Fruit fly (Drosophila melanogaster): ENCODE results near the gene Sec10.

Gene Sec10

dm6 chr3R:24112320-24113069 lies 22.1 kb upstream of the Sec10 start, which contains the start of gene CG13605 (continued):
- TF ChIP-seq Ets96B (tag; optimal IDR thresholded peaks at IDR 0.05), result peak; percentile 48
- TF ChIP-seq cyc (GFP tag; optimal IDR thresholded peaks at IDR 0.05), result peak; percentile 63
- TF ChIP-seq CG6163 (GFP tag; IDR thresholded peaks at IDR 0.05), result peak; percentile 60; the same call in 2 of the 3 replicates
- TF ChIP-seq spab (GFP tag; optimal IDR thresholded peaks at IDR 0.05), result no peak
- peak; percentile 57 for TF ChIP-seq CG7368 (GFP tag; optimal IDR thresholded peaks at IDR 0.05)
- TF ChIP-seq OdsH (GFP tag; optimal IDR thresholded peaks at IDR 0.05), result peak; percentile 76
- TF ChIP-seq esn (GFP tag; optimal IDR thresholded peaks at IDR 0.05), result peak; percentile 79
- TF ChIP-seq salr (GFP tag; optimal IDR thresholded peaks at IDR 0.05), result peak in 1 of 2 experiments; percentile 5
- peak; percentile 25 for TF ChIP-seq dac (GFP tag; optimal IDR thresholded peaks at IDR 0.05)
- TF ChIP-seq CG31627 (GFP tag; optimal IDR thresholded peaks at IDR 0.05), result peak; percentile 51
- TF ChIP-seq pdm3 (GFP tag; optimal IDR thresholded peaks at IDR 0.05), result peak; percentile 65
- TF ChIP-seq vri (GFP tag; optimal IDR thresholded peaks at IDR 0.05), result peak; percentile 65
- TF ChIP-seq svp (GFP tag), result peak; percentile 66
- TF ChIP-seq CG11762 (GFP tag; optimal IDR thresholded peaks at IDR 0.05; ENCODE audit: insufficient read depth), result peak; percentile 53
- TF ChIP-seq CG10631 (GFP tag; optimal IDR thresholded peaks at IDR 0.05), result peak; percentile 55
- peak; percentile 71 for TF ChIP-seq Met (GFP tag; optimal IDR thresholded peaks at IDR 0.05)
- TF ChIP-seq CG6854 (GFP tag; optimal IDR thresholded peaks at IDR 0.05), result peak; percentile 69
- peak; percentile 60 for TF ChIP-seq Eip93F (GFP tag; optimal IDR thresholded peaks at IDR 0.05)
- peak; percentile 18 for TF ChIP-seq Blimp-1 (GFP tag; optimal IDR thresholded peaks at IDR 0.05)
- peak; percentile 40 for TF ChIP-seq CG8319 (GFP tag; optimal IDR thresholded peaks at IDR 0.05)
- TF ChIP-seq Lpt (GFP tag; optimal IDR thresholded peaks at IDR 0.05), result peak; percentile 33
- TF ChIP-seq CG3919 (GFP tag; optimal IDR thresholded peaks at IDR 0.05), result peak; percentile 78
- peak; percentile 71 for TF ChIP-seq Hr4 (GFP tag; optimal IDR thresholded peaks at IDR 0.05)
- peak; percentile 51 for TF ChIP-seq Eip75B (GFP tag; optimal IDR thresholded peaks at IDR 0.05)
- TF ChIP-seq Sox14 (GFP tag; optimal IDR thresholded peaks at IDR 0.05), result peak; percentile 41

DNA sequence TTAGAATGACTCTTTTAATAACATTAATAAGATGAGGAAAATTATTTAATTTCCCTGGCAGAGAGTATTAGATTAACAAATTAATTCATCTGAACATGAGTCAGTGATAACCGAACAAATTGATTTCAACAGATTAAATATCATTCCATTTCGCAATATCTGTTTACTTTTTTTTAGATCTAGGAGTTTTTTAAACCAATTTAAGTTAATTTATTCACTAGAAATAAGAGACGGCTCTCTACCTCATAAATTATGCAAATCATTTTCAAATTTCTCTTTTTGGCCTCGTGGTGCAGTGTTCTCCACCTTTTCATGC lies 21.6 kb upstream of the Sec10 start, which contains the start of gene Root:
Root (plus strand) TSS at position 217 of the 316 bp plus-strand sequence.
- TF ChIP-seq achi (GFP tag; optimal IDR thresholded peaks at IDR 0.05), result no peak

DNA sequence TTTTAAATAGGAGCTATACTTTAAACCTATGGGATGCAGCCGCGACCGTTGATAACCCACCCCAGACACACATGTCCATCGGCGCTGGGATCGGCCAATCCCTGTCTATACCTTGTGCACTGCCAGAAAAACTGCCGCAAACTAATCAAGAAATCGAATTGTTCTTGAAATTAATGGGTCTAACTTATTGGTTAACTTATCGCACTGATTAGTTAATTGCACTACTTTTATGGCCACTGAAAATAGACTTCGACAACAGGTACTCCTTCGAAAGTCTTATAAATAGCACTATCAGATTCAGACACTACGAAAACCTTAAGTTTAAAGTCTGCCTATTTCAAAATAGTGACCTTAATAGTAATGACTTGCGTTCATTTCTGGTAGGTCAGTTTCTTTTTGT lies 18.5 kb upstream of the Sec10 start, which contains the start of gene CG13607:
CG13607 (minus strand) TSS at position 143 of the 400 bp plus-strand sequence.
- TF ChIP-seq Eip78C (GFP tag) (peak; percentile 67), CG8632 (GFP tag; optimal IDR thresholded peaks at IDR 0.05) (no peak), svp (GFP tag) (peak; percentile 89), Eip75B (GFP tag; optimal IDR thresholded peaks at IDR 0.05) (no peak), esn (GFP tag; optimal IDR thresholded peaks at IDR 0.05) (peak; percentile 1), CG6854 (GFP tag; optimal IDR thresholded peaks at IDR 0.05) (no peak), CG6163 (GFP tag; IDR thresholded peaks at IDR 0.05) (no peak), CG32006 (GFP tag; optimal IDR thresholded peaks at IDR 0.05) (peak; percentile 45), dsx (GFP tag; optimal IDR thresholded peaks at IDR 0.05; ENCODE audit: poor library complexity, severe bottlenecking) (no peak), fd59A (GFP tag; optimal IDR thresholded peaks at IDR 0.05) (no peak)

DNA sequence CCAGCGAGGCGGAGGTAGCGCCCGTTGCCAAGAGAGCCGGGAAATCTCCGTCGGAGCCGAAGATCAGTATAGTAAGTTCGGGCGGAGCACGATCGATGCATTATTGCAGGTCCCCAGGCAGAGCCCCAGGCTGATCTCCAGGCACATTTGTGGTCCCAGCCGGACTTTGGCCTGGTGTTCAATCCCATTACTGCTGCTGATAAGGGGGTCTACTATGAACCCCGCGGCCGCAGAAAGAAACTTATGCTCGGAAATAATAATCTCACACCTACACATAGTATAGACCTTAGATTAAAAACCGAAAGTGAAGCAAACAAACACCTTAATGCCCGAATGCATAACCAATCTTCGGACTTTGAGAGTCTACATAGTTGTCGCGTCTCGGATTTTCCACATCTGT lies 17.7 kb upstream of the Sec10 start:
- peak; percentile 19 for TF ChIP-seq CG1621 (tag; optimal IDR thresholded peaks at IDR 0.05)
- TF ChIP-seq spab (GFP tag; optimal IDR thresholded peaks at IDR 0.05), result peak; percentile 12
- peak; percentile 50 for TF ChIP-seq Eip78C (GFP tag)
- TF ChIP-seq CG15336 (GFP tag; IDR thresholded peaks at IDR 0.05), result 0 out of 2 replicates have a peak, but pooled peaks have one; percentile 16
- TF ChIP-seq CG6854 (GFP tag; optimal IDR thresholded peaks at IDR 0.05), result peak; percentile 13
- TF ChIP-seq CG3919 (GFP tag; optimal IDR thresholded peaks at IDR 0.05), result no peak
- TF ChIP-seq CG6808 (GFP tag; optimal IDR thresholded peaks at IDR 0.05), result peak; percentile 67
- peak; percentile 25 for TF ChIP-seq CG16779 (tag; optimal IDR thresholded peaks at IDR 0.05)
- peak; percentile 59 for TF ChIP-seq CG6276 (GFP tag; optimal IDR thresholded peaks at IDR 0.05)
- TF ChIP-seq CG10669 (GFP tag; optimal IDR thresholded peaks at IDR 0.05), result peak; percentile 16
- TF ChIP-seq eg (GFP tag; IDR thresholded peaks at IDR 0.05), result no peak
- peak; percentile 67 to 68 for TF ChIP-seq ss (GFP tag; optimal IDR thresholded peaks at IDR 0.05)
- TF ChIP-seq Eip75B (GFP tag; optimal IDR thresholded peaks at IDR 0.05), result no peak
- peak; percentile 98 for TF ChIP-seq svp (GFP tag)
- peak; percentile 33 for TF ChIP-seq CG9139 (GFP tag; optimal IDR thresholded peaks at IDR 0.05)
- TF ChIP-seq Met (GFP tag; optimal IDR thresholded peaks at IDR 0.05), result no peak
